Fruit fly (Drosophila melanogaster): ENCODE data around the gene CG31550.
A peak's percentile ranks its signal among the peaks of the same experiment; 100 is the strongest.

Gene CG31550

dm6 chr3R:5485295-5485718 lies at the start of gene CG31550 (continued):
- TF ChIP-seq CG17359 (tag; optimal IDR thresholded peaks at IDR 0.05) = peak; percentile 72
- TF ChIP-seq HmgD (GFP tag; optimal IDR thresholded peaks at IDR 0.05) = no peak
- TF ChIP-seq Ravus (GFP tag; IDR thresholded peaks at IDR 0.05) = peak; percentile 43
- TF ChIP-seq Xbp1 (GFP tag; optimal IDR thresholded peaks at IDR 0.05) = peak; percentile 82
- TF ChIP-seq Oli (tag; optimal IDR thresholded peaks at IDR 0.05) = peak; percentile 43
- TF ChIP-seq CG30431 (GFP tag; optimal IDR thresholded peaks at IDR 0.05) = no peak
- TF ChIP-seq NFAT (GFP tag; IDR thresholded peaks at IDR 0.05) = peak; percentile 82
- no peak for TF ChIP-seq kah (GFP tag; optimal IDR thresholded peaks at IDR 0.05)
- TF ChIP-seq CG15073 (GFP tag; optimal IDR thresholded peaks at IDR 0.05) = no peak
- no peak for TF ChIP-seq zen2 (GFP tag; IDR thresholded peaks at IDR 0.05; ENCODE audit: partially characterized antibody)
- no peak for TF ChIP-seq ftz-f1 (GFP tag; optimal IDR thresholded peaks at IDR 0.05)
- TF ChIP-seq CG10959 (GFP tag; IDR thresholded peaks at IDR 0.05) = no peak
- no peak for TF ChIP-seq CG8281 (tag; optimal IDR thresholded peaks at IDR 0.05)
- no peak for TF ChIP-seq GATAe (GFP tag; conservative IDR thresholded peaks at IDR 0.05)
- peak; percentile 42 for TF ChIP-seq Myb (GFP tag; optimal IDR thresholded peaks at IDR 0.05)
- no peak for TF ChIP-seq HLHmδ (GFP tag; optimal IDR thresholded peaks at IDR 0.05)
- peak; percentile 44 for TF ChIP-seq B-H2 (GFP tag; optimal IDR thresholded peaks at IDR 0.05)
- peak; percentile 34 for TF ChIP-seq pnt (GFP tag; optimal IDR thresholded peaks at IDR 0.05)
- peak in 1 of 2 experiments; percentile 70 for TF ChIP-seq bsh (GFP tag; optimal IDR thresholded peaks at IDR 0.05)
- no peak for TF ChIP-seq ato (GFP tag; IDR thresholded peaks at IDR 0.05; ENCODE audit: partially characterized antibody)
- TF ChIP-seq D (optimal IDR thresholded peaks at IDR 0.05) = no peak
- TF ChIP-seq D (GFP tag; optimal IDR thresholded peaks at IDR 0.05) = no peak
- TF ChIP-seq Hr51 (GFP tag; optimal IDR thresholded peaks at IDR 0.05) = peak; percentile 53 to 72
- peak; percentile 73; the same call in 1 of the 2 replicates for TF ChIP-seq CG11085 (GFP tag; IDR thresholded peaks at IDR 0.05)
- peak; percentile 67 for TF ChIP-seq CG8290 (GFP tag; optimal IDR thresholded peaks at IDR 0.05)
- no peak for TF ChIP-seq CG8290 (tag; optimal IDR thresholded peaks at IDR 0.05)
- no peak for TF ChIP-seq br (optimal IDR thresholded peaks at IDR 0.05)
- TF ChIP-seq CG12219 (GFP tag; optimal IDR thresholded peaks at IDR 0.05) = no peak
- no peak for TF ChIP-seq CG11696 (GFP tag; IDR thresholded peaks at IDR 0.05)
- TF ChIP-seq ttk (GFP tag; IDR thresholded peaks at IDR 0.05) = peak; percentile 60
- no peak for TF ChIP-seq Optix (GFP tag; IDR thresholded peaks at IDR 0.05)
- TF ChIP-seq CG10147 (GFP tag; optimal IDR thresholded peaks at IDR 0.05) = peak; percentile 64
- peak; percentile 54 for TF ChIP-seq fd96Cb (tag; optimal IDR thresholded peaks at IDR 0.05)
- TF ChIP-seq CG4617 (GFP tag; optimal IDR thresholded peaks at IDR 0.05; ENCODE audit: borderline replicate concordance) = peak; percentile 75
- TF ChIP-seq CG10267 (tag; optimal IDR thresholded peaks at IDR 0.05) = peak; percentile 92
- peak; percentile 62; the same call in 1 of the 2 replicates for TF ChIP-seq E2f1 (GFP tag; IDR thresholded peaks at IDR 0.05)
- no peak for TF ChIP-seq CG17186 (GFP tag; optimal IDR thresholded peaks at IDR 0.05)
- TF ChIP-seq CG17612 (GFP tag; IDR thresholded peaks at IDR 0.05) = 0 out of 2 replicates have a peak, but pooled peaks have one; percentile 9
- TF ChIP-seq CG2889 (GFP tag; IDR thresholded peaks at IDR 0.05) = peak; percentile 62; the same call in 1 of the 3 replicates
- peak; percentile 79 for TF ChIP-seq zfh1 (GFP tag; IDR thresholded peaks at IDR 0.05)
- TF ChIP-seq Bteb2 (GFP tag; optimal IDR thresholded peaks at IDR 0.05) = peak; percentile 25
- TF ChIP-seq D19A (tag; optimal IDR thresholded peaks at IDR 0.05) = no peak
- TF ChIP-seq CG12942 (GFP tag; optimal IDR thresholded peaks at IDR 0.05) = peak; percentile 59
- TF ChIP-seq emc (GFP tag; optimal IDR thresholded peaks at IDR 0.05) = peak; percentile 1
- TF ChIP-seq fru (optimal IDR thresholded peaks at IDR 0.05) = no peak
- TF ChIP-seq caup (GFP tag; optimal IDR thresholded peaks at IDR 0.05; ENCODE audit: severe bottlenecking) = peak; percentile 49
- no peak for TF ChIP-seq CG8478 (optimal IDR thresholded peaks at IDR 0.05)
- no peak for TF ChIP-seq CG7928 (GFP tag; optimal IDR thresholded peaks at IDR 0.05)
- TF ChIP-seq CG34422 (GFP tag; IDR thresholded peaks at IDR 0.05) = peak; percentile 67; the same call in 1 of the 3 replicates
- TF ChIP-seq ac (GFP tag; optimal IDR thresholded peaks at IDR 0.05) = no peak
- TF ChIP-seq CG13894 (tag; optimal IDR thresholded peaks at IDR 0.05) = no peak
- no peak for TF ChIP-seq Stat92E (GFP tag; optimal IDR thresholded peaks at IDR 0.05)

All from whole organism, embryonic.